Worm (Caenorhabditis elegans): ENCODE results near the gene praf-3.
A peak's percentile ranks its signal among the peaks of the same experiment; 100 is the strongest.

Gene praf-3

ce11 chrIV:8375381-8375780 is 4.4 kb upstream of the praf-3 start (continued):
- TF ChIP-seq pax-1 (tag; optimal IDR thresholded peaks at IDR 0.05) (no peak), F13H6.1 (tag; optimal IDR thresholded peaks at IDR 0.05) (peak; percentile 64), nhr-232 (tag; optimal IDR thresholded peaks at IDR 0.05) (peak; percentile 82), ceh-14 (tag; optimal IDR thresholded peaks at IDR 0.05) (peak; percentile 62), gmeb-2 (tag; optimal IDR thresholded peaks at IDR 0.05) (peak; percentile 81), nhr-11 (tag; optimal IDR thresholded peaks at IDR 0.05) (no peak), hlh-15 (tag; optimal IDR thresholded peaks at IDR 0.05) (peak; percentile 67), ceh-22 (tag; optimal IDR thresholded peaks at IDR 0.05) (no peak), hlh-8 (tag; optimal IDR thresholded peaks at IDR 0.05) (peak; percentile 66), tbx-7 (tag; optimal IDR thresholded peaks at IDR 0.05) (peak; percentile 34), ama-1 (optimal IDR thresholded peaks at IDR 0.05) (no peak), pha-4 (tag; optimal IDR thresholded peaks at IDR 0.05) (no peak), sox-4 (tag; optimal IDR thresholded peaks at IDR 0.05) (peak; percentile 78), ets-4 (tag; optimal IDR thresholded peaks at IDR 0.05) (peak; percentile 34), ceh-18 (tag; optimal IDR thresholded peaks at IDR 0.05) (peak; percentile 59), unc-55 (GFP tag; optimal IDR thresholded peaks at IDR 0.05) (peak; percentile 65), ref-2 (tag; optimal IDR thresholded peaks at IDR 0.05) (peak; percentile 92), T23F11.4 (GFP tag; optimal IDR thresholded peaks at IDR 0.05) (peak; percentile 63), K02D7.2 (tag; optimal IDR thresholded peaks at IDR 0.05) (peak; percentile 51), lim-6 (tag; optimal IDR thresholded peaks at IDR 0.05) (no peak), fax-1 (tag; optimal IDR thresholded peaks at IDR 0.05) (peak; percentile 66), fkh-10 (GFP tag; optimal IDR thresholded peaks at IDR 0.05) (peak; percentile 73), ceh-9 (tag; optimal IDR thresholded peaks at IDR 0.05) (peak; percentile 9), lin-11 (tag; optimal IDR thresholded peaks at IDR 0.05) (peak; percentile 84), pat-9 (tag; optimal IDR thresholded peaks at IDR 0.05) (peak; percentile 87), npax-4 (tag; optimal IDR thresholded peaks at IDR 0.05) (peak; percentile 77), ceh-19 (GFP tag; optimal IDR thresholded peaks at IDR 0.05) (peak; percentile 75), odd-2 (tag; optimal IDR thresholded peaks at IDR 0.05) (peak; percentile 79), ceh-24 (tag; optimal IDR thresholded peaks at IDR 0.05) (no peak), che-1 (tag; optimal IDR thresholded peaks at IDR 0.05) (peak; percentile 86), Y22D7AL.16 (tag; optimal IDR thresholded peaks at IDR 0.05) (peak; percentile 70), pha-2 (tag; optimal IDR thresholded peaks at IDR 0.05) (peak; percentile 86), ahr-1 (tag; optimal IDR thresholded peaks at IDR 0.05) (peak; percentile 33), eyg-1 (tag; optimal IDR thresholded peaks at IDR 0.05) (peak; percentile 77), pros-1 (tag; optimal IDR thresholded peaks at IDR 0.05) (peak; percentile 49), unc-3 (GFP tag; conservative IDR thresholded peaks at IDR 0.05) (peak; percentile 65; the same call in 1 of the 2 replicates), unc-3 (tag; optimal IDR thresholded peaks at IDR 0.05) (peak; percentile 79), K09A11.1 (tag; optimal IDR thresholded peaks at IDR 0.05; ENCODE audit: insufficient read depth) (peak; percentile 67), dve-1 (tag; optimal IDR thresholded peaks at IDR 0.05) (peak; percentile 85), hlh-13 (GFP tag; optimal IDR thresholded peaks at IDR 0.05) (peak; percentile 83), elt-2 (tag; optimal IDR thresholded peaks at IDR 0.05) (peak; percentile 94), ceh-2 (tag; optimal IDR thresholded peaks at IDR 0.05) (peak; percentile 77), unc-42 (tag; optimal IDR thresholded peaks at IDR 0.05) (peak; percentile 61), madf-2 (tag; optimal IDR thresholded peaks at IDR 0.05) (peak; percentile 86), C38D4.7 (GFP tag; optimal IDR thresholded peaks at IDR 0.05) (peak; percentile 87), syd-9 (tag; optimal IDR thresholded peaks at IDR 0.05) (peak; percentile 89), zip-5 (tag; optimal IDR thresholded peaks at IDR 0.05) (peak; percentile 70), ztf-16 (tag; optimal IDR thresholded peaks at IDR 0.05) (peak; percentile 82), ceh-6 (GFP tag; optimal IDR thresholded peaks at IDR 0.05) (peak; percentile 87), ceh-31 (tag; optimal IDR thresholded peaks at IDR 0.05) (peak; percentile 72), ceh-45 (GFP tag; IDR thresholded peaks at IDR 0.05) (peak; percentile 52; the same call in 1 of the 2 replicates), fkh-6 (tag; optimal IDR thresholded peaks at IDR 0.05) (peak; percentile 80), sdc-2 (tag; optimal IDR thresholded peaks at IDR 0.05) (peak; percentile 77)

All from whole organism, late embryonic.